Fruit fly (Drosophila melanogaster) whole organism, wandering third instar larva: ENCODE measurements around the gene cav.

ENCODE experiments used
- Dif ChIP-seq: fragments of 200-275, 200-300 bp; sonication (Bioruptor generic); optimal IDR thresholded peaks from 2 replicates; lab custom pipeline; 2018; ENCODE audit warnings: missing biosample characterization, missing genetic modification characterization; ENCODE audit not compliant: partially characterized antibody
- Hr78 ChIP-seq: fragments of >200 bp; optimal IDR thresholded peaks from 2 replicates; lab custom pipeline; 2017; ENCODE audit warnings: missing biosample characterization, missing genetic modification characterization
- Jra ChIP-seq: sonication (Bioruptor generic); optimal IDR thresholded peaks from 2 replicates; lab custom pipeline; 2016; ENCODE audit warnings: missing biosample characterization, missing genetic modification characterization
- lola ChIP-seq: fragments of >200 bp; optimal IDR thresholded peaks from 2 replicates; lab custom pipeline; 2017; ENCODE audit warnings: missing biosample characterization, missing genetic modification characterization
- psq ChIP-seq: fragments of 200-800 bp; sonication (Bioruptor generic); optimal IDR thresholded peaks from 3 replicates; lab custom pipeline; 2017; ENCODE audit warnings: missing biosample characterization, mild to moderate bottlenecking, missing genetic modification characterization, moderate library complexity
- usp ChIP-seq: fragments of >200 bp; optimal IDR thresholded peaks from 2 replicates; lab custom pipeline; 2017; ENCODE audit warnings: missing biosample characterization, missing genetic modification characterization

DNA sequence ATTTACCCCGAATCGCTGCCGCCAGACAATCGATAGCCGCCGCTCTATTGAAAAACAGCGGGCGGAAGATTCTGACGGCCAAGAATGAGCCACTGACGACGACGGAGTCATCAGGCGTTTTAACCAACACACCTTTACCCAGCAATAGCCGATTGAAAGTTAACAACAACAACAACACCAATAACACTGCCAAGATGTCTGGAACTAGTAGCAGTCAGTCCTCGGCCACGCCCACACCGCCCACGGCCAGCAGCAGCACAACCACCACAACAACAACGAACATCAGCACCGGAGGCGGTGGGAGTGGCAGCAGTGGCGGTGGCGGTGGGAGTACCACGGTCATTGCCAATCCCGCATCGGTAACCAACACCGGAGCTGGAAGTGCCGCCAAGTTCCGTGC, 11.0 kb downstream of the cav start:
- TF ChIP-seq lola (GFP tag; lab: Kevin White, UChicago) (no peak), Jra (GFP tag; lab: Kevin White, UChicago) (no peak), Hr78 (no peak), Dif (GFP tag; lab: Kevin White, UChicago) (no peak), psq (GFP tag; lab: Kevin White, UChicago) (no peak), usp (GFP tag; lab: Kevin White, UChicago) (no peak)
